Fruit fly (Drosophila melanogaster) whole organism, embryonic: ENCODE results near the gene Nthl1.
A peak's percentile ranks its signal among the peaks of the same experiment; 100 is the strongest.

Source experiments
- BEAF-32 ChIP-seq: fragments of 200-800 bp; sonication (Bioruptor generic); optimal IDR thresholded peaks from 3 replicates; lab custom pipeline; 2017; ENCODE audit warnings: missing biosample characterization, missing genetic modification characterization, mild to moderate bottlenecking, moderate library complexity, missing genetic modification reagents
- CG10366 ChIP-seq: fragments of 200-800 bp; sonication (Bioruptor generic); IDR thresholded peaks from 2 replicates; pipeline ENCODE4 v1.3.6; 2022; ENCODE audit warnings: missing biosample characterization, missing genetic modification characterization
- CG10654 ChIP-seq: fragments of 200-800 bp; sonication (Bioruptor generic); optimal IDR thresholded peaks from 2 replicates; lab custom pipeline; 2016; ENCODE audit warnings: missing biosample characterization, missing genetic modification characterization
- CG11504 ChIP-seq: fragments of 200-800 bp; sonication (Bioruptor generic); optimal IDR thresholded peaks from 3 replicates; lab custom pipeline; 2019; ENCODE audit warnings: missing biosample characterization, mild to moderate bottlenecking, missing genetic modification characterization, moderate library complexity
- CG11696 ChIP-seq: fragments of 200-800 bp; sonication (Bioruptor generic); IDR thresholded peaks from 2 replicates; pipeline ENCODE4 v1.3.6; 2022; ENCODE audit warnings: missing biosample characterization, missing genetic modification characterization
- CG12104 ChIP-seq: fragments of 200-800 bp; sonication (Bioruptor generic); optimal IDR thresholded peaks from 3 replicates; lab custom pipeline; 2016; ENCODE audit warnings: missing biosample characterization, missing genetic modification characterization
- CG12769 ChIP-seq: fragments of 200-800 bp; sonication (Bioruptor generic); optimal IDR thresholded peaks from 2 replicates; lab custom pipeline; 2019; ENCODE audit warnings: missing biosample characterization, mild to moderate bottlenecking, missing genetic modification characterization, moderate library complexity
- CG15601 ChIP-seq: fragments of 200-800 bp; sonication (Bioruptor generic); optimal IDR thresholded peaks from 3 replicates; lab custom pipeline; 2019; ENCODE audit warnings: missing biosample characterization, mild to moderate bottlenecking, missing genetic modification characterization, moderate library complexity
- CG17612 ChIP-seq: fragments of 200-800 bp; sonication (Bioruptor generic); IDR thresholded peaks from 2 replicates; pipeline ENCODE4 v1.3.6; 2022; ENCODE audit warnings: missing biosample characterization, missing genetic modification characterization
- CG1832 ChIP-seq: fragments of 200-800 bp; sonication (Bioruptor generic); optimal IDR thresholded peaks from 2 replicates; lab custom pipeline; 2017; ENCODE audit warnings: missing biosample characterization, mild to moderate bottlenecking, missing genetic modification characterization, inconsistent platforms
- CG2712 ChIP-seq: fragments of 200-800 bp; optimal IDR thresholded peaks from 3 replicates; lab custom pipeline; 2019; ENCODE audit warnings: missing biosample characterization, mild to moderate bottlenecking, missing genetic modification characterization, moderate library complexity
- CG33557 ChIP-seq: fragments of 200-800 bp; sonication (Bioruptor generic); optimal IDR thresholded peaks from 2 replicates; lab custom pipeline; 2019; ENCODE audit warnings: missing biosample characterization, mild to moderate bottlenecking, missing genetic modification characterization, moderate library complexity
- CG3838 ChIP-seq: fragments of 200-800 bp; sonication (Bioruptor generic); optimal IDR thresholded peaks from 3 replicates; lab custom pipeline; 2016; ENCODE audit warnings: missing biosample characterization, missing genetic modification characterization
- CG4282 ChIP-seq: fragments of 200-800 bp; sonication (Bioruptor generic); optimal IDR thresholded peaks from 2 replicates; lab custom pipeline; 2016; ENCODE audit warnings: missing biosample characterization, missing genetic modification characterization
- CG7786 ChIP-seq: fragments of 200-800 bp; sonication (Bioruptor generic); optimal IDR thresholded peaks from 2 replicates; lab custom pipeline; 2016; ENCODE audit warnings: missing biosample characterization, missing genetic modification characterization
- CG9727 ChIP-seq: fragments of 200-800 bp; sonication (Bioruptor generic); optimal IDR thresholded peaks from 3 replicates; lab custom pipeline; 2017; ENCODE audit warnings: missing biosample characterization, mild to moderate bottlenecking, missing genetic modification characterization
- CG9817 ChIP-seq: fragments of 200-800 bp; sonication (Bioruptor generic); optimal IDR thresholded peaks from 2 replicates; lab custom pipeline; 2018; ENCODE audit warnings: missing biosample characterization, mild to moderate bottlenecking, missing genetic modification characterization, moderate library complexity
- Dbx ChIP-seq: fragments of 200-800 bp; sonication (Bioruptor generic); IDR thresholded peaks from 3 replicates; pipeline ENCODE4 v1.3.6; 2022; ENCODE audit warnings: missing biosample characterization, missing genetic modification characterization
- Deaf1 ChIP-seq: fragments of 200-800 bp; optimal IDR thresholded peaks from 3 replicates; lab custom pipeline; 2019; ENCODE audit warnings: missing biosample characterization, mild to moderate bottlenecking, missing genetic modification characterization, moderate library complexity
- HLHmδ ChIP-seq: fragments of 200-800 bp; sonication (Bioruptor generic); optimal IDR thresholded peaks from 2 replicates; lab custom pipeline; 2018; ENCODE audit warnings: missing biosample characterization, mild to moderate bottlenecking, missing genetic modification characterization, moderate library complexity
- Hand ChIP-seq: fragments of 200-800 bp; sonication (Bioruptor generic); optimal IDR thresholded peaks from 2 replicates; lab custom pipeline; 2017; ENCODE audit warnings: mild to moderate bottlenecking, missing biosample characterization, missing genetic modification reagents, missing genetic modification characterization
- HmgD ChIP-seq: fragments of 200-800 bp; sonication (Bioruptor generic); optimal IDR thresholded peaks from 3 replicates; lab custom pipeline; 2016; ENCODE audit warnings: missing biosample characterization, missing genetic modification characterization
- NC2α ChIP-seq: fragments of 200-800 bp; sonication (Bioruptor generic); optimal IDR thresholded peaks from 2 replicates; lab custom pipeline; 2016; ENCODE audit warnings: missing biosample characterization, missing genetic modification characterization
- Nf-YA ChIP-seq: fragments of 200-800 bp; sonication (Bioruptor generic); IDR thresholded peaks from 2 replicates; pipeline ENCODE4 v1.3.6; 2022; ENCODE audit warnings: missing biosample characterization, missing genetic modification characterization
- Ptx1 ChIP-seq: fragments of 200-800 bp; sonication (Bioruptor generic); IDR thresholded peaks from 2 replicates; pipeline ENCODE4 v1.3.6; 2022; ENCODE audit warnings: missing biosample characterization, missing genetic modification characterization
- Ravus ChIP-seq: fragments of 200-800 bp; sonication (Bioruptor generic); IDR thresholded peaks from 2 replicates; pipeline ENCODE4 v1.3.6; 2022; ENCODE audit warnings: missing biosample characterization, missing genetic modification characterization
- Scr ChIP-seq: fragments of 200-800 bp; sonication (Bioruptor generic); IDR thresholded peaks from 2 replicates; pipeline ENCODE4 v1.3.6; 2022; ENCODE audit warnings: missing biosample characterization, missing genetic modification characterization; ENCODE audit not compliant: partially characterized antibody
- Taf1 ChIP-seq: fragments of 200-800 bp; sonication (Bioruptor generic); IDR thresholded peaks from 2 replicates; pipeline ENCODE4 v1.3.6; 2022; ENCODE audit warnings: missing biosample characterization, missing genetic modification characterization
- Usf ChIP-seq: fragments of 200-800 bp; sonication (Bioruptor generic); optimal IDR thresholded peaks from 2 replicates; lab custom pipeline; 2017; ENCODE audit warnings: missing genotype, missing biosample characterization, missing genetic modification characterization
- ab ChIP-seq: fragments of 200-800 bp; sonication (Bioruptor generic); optimal IDR thresholded peaks from 2 replicates; lab custom pipeline; 2016; ENCODE audit warnings: missing biosample characterization, missing genetic modification characterization
- amos ChIP-seq: fragments of 200-800 bp; sonication (Bioruptor generic); IDR thresholded peaks from 2 replicates; pipeline ENCODE4 v1.3.6; 2022; ENCODE audit warnings: missing biosample characterization, missing genetic modification characterization; ENCODE audit not compliant: partially characterized antibody
- ash1 ChIP-seq: fragments of 200-800 bp; sonication (Bioruptor generic); optimal IDR thresholded peaks from 2 replicates; lab custom pipeline; 2018; ENCODE audit warnings: missing biosample characterization, mild to moderate bottlenecking, missing genetic modification characterization
- chm ChIP-seq: fragments of 200-800 bp; sonication (Bioruptor generic); IDR thresholded peaks from 2 replicates; pipeline ENCODE4 v1.3.6; 2022; ENCODE audit warnings: missing biosample characterization, missing genetic modification characterization
- emc ChIP-seq: fragments of 200-800 bp; sonication (Bioruptor generic); optimal IDR thresholded peaks from 2 replicates; lab custom pipeline; 2016; ENCODE audit warnings: missing biosample characterization, missing genetic modification characterization
- eve ChIP-seq, 2 experiments: fragments of >200 bp; optimal IDR thresholded peaks; 2 replicates each; lab custom pipeline; 2017; ENCODE audit warnings: missing biosample characterization in 2 of 2, missing genetic modification characterization in 2 of 2
- fu2 ChIP-seq: fragments of 200-800 bp; sonication (Bioruptor generic); optimal IDR thresholded peaks from 2 replicates; lab custom pipeline; 2016; ENCODE audit warnings: missing biosample characterization, missing genetic modification characterization
- kay ChIP-seq: fragments of 200-800 bp; sonication (Bioruptor generic); optimal IDR thresholded peaks from 2 replicates; lab custom pipeline; 2016; ENCODE audit warnings: missing biosample characterization, missing genetic modification characterization
- lab ChIP-seq: fragments of 200-800 bp; sonication (Bioruptor generic); optimal IDR thresholded peaks from 3 replicates; lab custom pipeline; 2017; ENCODE audit warnings: missing biosample characterization, missing genetic modification characterization, mild to moderate bottlenecking, moderate library complexity, missing genetic modification reagents
- oc ChIP-seq: fragments of 200-800 bp; sonication (Bioruptor generic); optimal IDR thresholded peaks from 2 replicates; lab custom pipeline; 2018; ENCODE audit warnings: missing biosample characterization, mild to moderate bottlenecking, missing genetic modification characterization, moderate library complexity
- otp ChIP-seq: fragments of 200-800 bp; sonication (Bioruptor generic); IDR thresholded peaks from 3 replicates; pipeline ENCODE4, ENCODE4 v1.3.6; 2022; ENCODE audit warnings: missing biosample characterization, missing genetic modification characterization
- pan ChIP-seq, 4 experiments: fragments of >200 bp in 3 of 4; fragments of 200-800 bp in 1 of 4; sonication (Bioruptor generic) in 1 of 4; optimal IDR thresholded peaks in 3 of 4; IDR thresholded peaks in 1 of 4; 2 replicates each; pipeline versions ENCODE4 v1.3.6 to Lab custom; 2017 to 2022; ENCODE audit warnings: missing biosample characterization in 2 of 4, missing genetic modification characterization in 2 of 4, mixed read lengths in 1 of 4
- pita ChIP-seq: fragments of 200-800 bp; sonication (Bioruptor generic); optimal IDR thresholded peaks from 2 replicates; lab custom pipeline; 2017; ENCODE audit warnings: missing biosample characterization, mild to moderate bottlenecking, missing genetic modification characterization
- row ChIP-seq: fragments of 200-800 bp; sonication (Bioruptor generic); IDR thresholded peaks from 3 replicates; pipeline ENCODE4 v1.3.6; 2022; ENCODE audit warnings: missing biosample characterization, missing genetic modification characterization
- sens-2 ChIP-seq: fragments of 200-800 bp; sonication (Bioruptor generic); IDR thresholded peaks from 2 replicates; pipeline ENCODE4 v1.3.6; 2022; ENCODE audit warnings: missing biosample characterization, missing genetic modification characterization
- shn ChIP-seq: fragments of 200-800 bp; sonication (Bioruptor generic); optimal IDR thresholded peaks from 3 replicates; lab custom pipeline; 2016; ENCODE audit warnings: missing biosample characterization, missing genetic modification characterization
- sob ChIP-seq: fragments of 200-800 bp; sonication (Bioruptor generic); IDR thresholded peaks from 2 replicates; pipeline ENCODE4 v1.3.6; 2022; ENCODE audit warnings: missing biosample characterization, missing genetic modification characterization
- ssp ChIP-seq: fragments of 200-800 bp; sonication (Bioruptor generic); IDR thresholded peaks from 2 replicates; pipeline ENCODE4 v1.3.6; 2022; ENCODE audit warnings: missing biosample characterization, missing genetic modification characterization
- tgo ChIP-seq: fragments of 200-800 bp; sonication (Bioruptor generic); IDR thresholded peaks from 3 replicates; pipeline ENCODE4 v1.3.6; 2022; ENCODE audit warnings: missing biosample characterization, missing genetic modification characterization
- tna ChIP-seq: fragments of 200-800 bp; sonication (Bioruptor generic); IDR thresholded peaks from 2 replicates; pipeline ENCODE4 v1.3.6; 2022; ENCODE audit warnings: missing biosample characterization, missing genetic modification characterization; ENCODE audit not compliant: partially characterized antibody
- ttk ChIP-seq: fragments of 200-800 bp; sonication (Bioruptor generic); IDR thresholded peaks from 2 replicates; pipeline ENCODE4 v2.1.2; 2022; ENCODE audit warnings: missing biosample characterization, missing genetic modification characterization

The Nthl1 gene

dm6 chr2L:20918056-20918674 lies 9.5 kb downstream of the Nthl1 start (continued):
- TF ChIP-seq CG3838 (GFP tag; lab: Kevin White, UChicago) = no peak
- TF ChIP-seq ssp (GFP tag; lab: Robert Waterston, UW) = 0 out of 2 replicates have a peak, but pooled peaks have one; percentile 5
- no peak for TF ChIP-seq HLHmδ
- TF ChIP-seq CG4282 (GFP tag; lab: Kevin White, UChicago) = no peak
- TF ChIP-seq Taf1 (GFP tag; lab: Robert Waterston, UW) = no peak
- peak; percentile 55 for TF ChIP-seq sob (GFP tag; lab: Robert Waterston, UW)
- TF ChIP-seq otp (GFP tag; lab: Robert Waterston, UW) = peak; percentile 76; the same call in 2 of the 3 replicates
- TF ChIP-seq row (GFP tag; lab: Robert Waterston, UW) = no peak; the same call in 2 of the 3 replicates
- no peak for TF ChIP-seq ash1 (GFP tag; lab: Kevin White, UChicago)
- TF ChIP-seq Usf (GFP tag; lab: Kevin White, UChicago) = peak; percentile 43
- peak; percentile 75 for TF ChIP-seq CG9727 (GFP tag; lab: Kevin White, UChicago)
- TF ChIP-seq fu2 (GFP tag; lab: Kevin White, UChicago) = peak; percentile 48
- TF ChIP-seq chm (GFP tag; lab: Robert Waterston, UW) = peak; percentile 91
- no peak for TF ChIP-seq Dbx (GFP tag; lab: Robert Waterston, UW)
- no peak for TF ChIP-seq CG2712 (tag; lab: Kevin White, UChicago)
- TF ChIP-seq CG12104 (GFP tag; lab: Kevin White, UChicago) = peak; percentile 61
- TF ChIP-seq amos = no peak
- TF ChIP-seq Hand = peak; percentile 78
- TF ChIP-seq sens-2 (GFP tag; lab: Robert Waterston, UW) = peak; percentile 58; the same call in 1 of the 2 replicates
- peak in 1 of 2 experiments; percentile 82 for TF ChIP-seq eve (GFP tag; optimal IDR thresholded peaks at IDR 0.05; lab: Kevin White, UChicago)
- no peak for TF ChIP-seq CG17612 (GFP tag; lab: Robert Waterston, UW)
- TF ChIP-seq CG1832 (GFP tag; lab: Kevin White, UChicago) = no peak
- TF ChIP-seq CG11504 (tag; lab: Kevin White, UChicago) = no peak
- no peak for TF ChIP-seq pan (optimal IDR thresholded peaks at IDR 0.05; lab: Kevin White, UChicago)
- TF ChIP-seq pan (GFP tag; optimal IDR thresholded peaks at IDR 0.05 in 1 of 2, IDR thresholded peaks at IDR 0.05 in 1 of 2) = peak in 1 of 2 experiments; percentile 45
- TF ChIP-seq CG10366 = peak; percentile 69
- TF ChIP-seq ab (GFP tag; lab: Kevin White, UChicago) = no peak
- no peak for TF ChIP-seq Scr (GFP tag; lab: Robert Waterston, UW)
- no peak for TF ChIP-seq tna (GFP tag; lab: Robert Waterston, UW)
- TF ChIP-seq CG7786 (GFP tag; lab: Kevin White, UChicago) = peak; percentile 87
- no peak for TF ChIP-seq emc (GFP tag; lab: Kevin White, UChicago)
- peak; percentile 38 for TF ChIP-seq Ptx1 (GFP tag; lab: Robert Waterston, UW)
- TF ChIP-seq oc (tag; lab: Kevin White, UChicago) = peak; percentile 78
- TF ChIP-seq lab (GFP tag; lab: Kevin White, UChicago) = peak; percentile 28
- TF ChIP-seq HmgD (GFP tag; lab: Kevin White, UChicago) = no peak
- peak; percentile 35 for TF ChIP-seq NC2α (GFP tag; lab: Kevin White, UChicago)
- peak; percentile 58 for TF ChIP-seq ttk (GFP tag; lab: Robert Waterston, UW)
- TF ChIP-seq kay (GFP tag; lab: Kevin White, UChicago) = no peak
- no peak for TF ChIP-seq CG33557 (GFP tag; lab: Kevin White, UChicago)
- TF ChIP-seq shn (GFP tag; lab: Kevin White, UChicago) = peak; percentile 42
- peak; percentile 55 for TF ChIP-seq tgo (GFP tag; lab: Robert Waterston, UW)
- TF ChIP-seq pita (GFP tag; lab: Kevin White, UChicago) = no peak
- peak; percentile 81 for TF ChIP-seq CG15601 (tag; lab: Kevin White, UChicago)
- TF ChIP-seq BEAF-32 (GFP tag; lab: Kevin White, UChicago) = no peak
- no peak for TF ChIP-seq Nf-YA (GFP tag; lab: Robert Waterston, UW)
- peak; percentile 36 for TF ChIP-seq CG9817 (tag; lab: Kevin White, UChicago)
- peak; percentile 7; the same call in 1 of the 2 replicates for TF ChIP-seq Ravus (GFP tag; lab: Robert Waterston, UW)
- peak; percentile 56 for TF ChIP-seq CG12769 (tag; lab: Kevin White, UChicago)
- peak; percentile 92 for TF ChIP-seq CG11696 (GFP tag; lab: Robert Waterston, UW)
- TF ChIP-seq Deaf1 = no peak
- no peak for TF ChIP-seq CG10654
